Worm (Caenorhabditis elegans) whole organism, mixed stage, embryonic: ENCODE results near the gene fbxa-99.

Experiments used
- M03D4.4 ChIP-seq: sonication (generic microtip); optimal IDR thresholded peaks from 2 replicates; lab custom pipeline; 2017; ENCODE audit warnings: mild to moderate bottlenecking, missing genetic modification characterization, missing compliant biosample characterization
- blmp-1 ChIP-seq: fragments of 150-350 bp; optimal IDR thresholded peaks from 2 replicates; lab custom pipeline; 2014; ENCODE audit warnings: missing biosample characterization, missing genetic modification characterization
- ces-1 ChIP-seq: fragments of 150-350 bp; optimal IDR thresholded peaks from 2 replicates; lab custom pipeline; 2014; ENCODE audit warnings: missing biosample characterization, missing genetic modification reagents, missing genetic modification characterization
- cnd-1 ChIP-seq: fragments of 200-800 bp; sonication (Bioruptor generic); optimal IDR thresholded peaks from 2 replicates; lab custom pipeline; 2018; ENCODE audit warnings: mild to moderate bottlenecking, missing genetic modification characterization, missing compliant biosample characterization
- elt-3 ChIP-seq: fragments of 150-350 bp; optimal IDR thresholded peaks from 2 replicates; lab custom pipeline; 2014; ENCODE audit warnings: missing biosample characterization, missing genetic modification characterization
- lin-13 ChIP-seq: fragments of 150-350 bp; optimal IDR thresholded peaks from 2 replicates; lab custom pipeline; 2014; ENCODE audit warnings: missing biosample characterization, missing genetic modification characterization
- mls-2 ChIP-seq: sonication (generic microtip); optimal IDR thresholded peaks from 2 replicates; lab custom pipeline; 2016; ENCODE audit warnings: mild to moderate bottlenecking, missing genetic modification characterization, moderate library complexity, missing compliant biosample characterization
- nhr-12 ChIP-seq: fragments of 150-350 bp; optimal IDR thresholded peaks from 2 replicates; lab custom pipeline; 2014; ENCODE audit warnings: missing biosample characterization, missing genetic modification characterization
- snpc-4 ChIP-seq: fragments of 150-350 bp; optimal IDR thresholded peaks from 2 replicates; lab custom pipeline; 2014; ENCODE audit warnings: missing biosample characterization, missing genetic modification characterization

- no peak for TF ChIP-seq mls-2 (tag; lab: Kevin White, UChicago)
- no peak for TF ChIP-seq elt-3 (tag; lab: Kevin White, UChicago)
- TF ChIP-seq snpc-4 (tag; lab: Kevin White, UChicago): no peak
- no peak for TF ChIP-seq ces-1 (GFP tag; lab: Kevin White, UChicago)
- TF ChIP-seq lin-13 (tag; lab: Kevin White, UChicago): no peak
- no peak for TF ChIP-seq M03D4.4 (tag; lab: Kevin White, UChicago)
- no peak for TF ChIP-seq nhr-12 (tag; lab: Kevin White, UChicago)
- no peak for TF ChIP-seq cnd-1 (tag; lab: Kevin White, UChicago)
- no peak for TF ChIP-seq blmp-1 (tag; lab: Kevin White, UChicago)
Observed at ce11 chrV:15959456-15959855, 23.2 kb downstream of the fbxa-99 start.
